Worm (Caenorhabditis elegans): ENCODE results near the gene F41C3.1.

- TF ChIP-seq lin-1 (GFP tag; IDR thresholded peaks at IDR 0.05) (no peak), zag-1 (tag; optimal IDR thresholded peaks at IDR 0.05) (no peak), jun-1 (tag; optimal IDR thresholded peaks at IDR 0.05) (no peak), lin-39 (tag; optimal IDR thresholded peaks at IDR 0.05) (no peak)
Measured at ce11 chrII:4727769-4728168, 24.3 kb upstream of the F41C3.1 start, which contains the start of gene ttr-41.

Measured in whole organism, L4 larva.